Fruit fly (Drosophila melanogaster) whole organism, embryonic: ENCODE measurements around the gene CG14237.

Experiments
- CG14050 ChIP-seq: fragments of 200-800 bp; sonication (Bioruptor generic); IDR thresholded peaks from 3 replicates; pipeline ENCODE4 v1.3.6; 2022; ENCODE audit warnings: missing biosample characterization, missing genetic modification characterization
- CG7963 ChIP-seq: fragments of 200-800 bp; sonication (Bioruptor generic); IDR thresholded peaks from 3 replicates; pipeline ENCODE4 v1.3.6; 2022; ENCODE audit warnings: missing biosample characterization, missing genetic modification characterization; ENCODE audit not compliant: partially characterized antibody
- usp ChIP-seq: fragments of >200 bp; optimal IDR thresholded peaks from 2 replicates; lab custom pipeline; 2017; ENCODE audit warnings: missing biosample characterization, missing genetic modification characterization

dm6 chr3R:26436540-26436939 lies 20.1 kb upstream of the CG14237 start:
- TF ChIP-seq CG14050 (GFP tag; lab: Robert Waterston, UW), result no peak; the same call in 2 of the 3 replicates
- TF ChIP-seq usp (GFP tag; lab: Kevin White, UChicago), result no peak
- no peak for TF ChIP-seq CG7963 (GFP tag; lab: Robert Waterston, UW)
